Fruit fly (Drosophila melanogaster) Kc167 (cell line): ENCODE results near the gene CG12984.

Experiments
- Myc ChIP-seq: fragments of >200 bp; optimal IDR thresholded peaks from 2 replicates; lab custom pipeline; 2017; ENCODE audit warnings: missing external identifiers
- Sin3A ChIP-seq: fragments of >200 bp; optimal IDR thresholded peaks from 2 replicates; lab custom pipeline; 2018; ENCODE audit warnings: missing external identifiers
- h ChIP-seq: fragments of >200 bp; optimal IDR thresholded peaks from 3 replicates; lab custom pipeline; 2018; ENCODE audit warnings: missing external identifiers
- insv ChIP-seq: fragments of >200 bp; optimal IDR thresholded peaks from 3 replicates; lab custom pipeline; 2018; ENCODE audit warnings: missing external identifiers
- psq ChIP-seq: fragments of >200 bp; optimal IDR thresholded peaks from 2 replicates; lab custom pipeline; 2017; ENCODE audit warnings: missing external identifiers
- ttk ChIP-seq: sonication (Bioruptor generic); optimal IDR thresholded peaks from 2 replicates; lab custom pipeline; 2017; ENCODE audit warnings: missing external identifiers

dm6 chr3L:21037404-21037803, 45.9 kb downstream of the CG12984 start:
- TF ChIP-seq ttk (lab: Kevin White, UChicago): no peak
- no peak for TF ChIP-seq Sin3A (lab: Kevin White, UChicago)
- no peak for TF ChIP-seq Myc (lab: Kevin White, UChicago)
- no peak for TF ChIP-seq insv (lab: Kevin White, UChicago)
- no peak for TF ChIP-seq h
- no peak for TF ChIP-seq psq (lab: Kevin White, UChicago)
